Worm (Caenorhabditis elegans) whole organism, young adult: ENCODE measurements around the gene C17E7.4.
A peak's percentile ranks its signal among the peaks of the same experiment; 100 is the strongest.

ENCODE experiments used
- B0035.1 ChIP-seq: sonication (generic microtip); optimal IDR thresholded peaks from 2 replicates; lab custom pipeline; 2016; ENCODE audit warnings: missing genetic modification characterization, mild to moderate bottlenecking, missing compliant biosample characterization, missing genotype, missing genetic modification reagents
- D2030.7 ChIP-seq: fragments of 200-800 bp; sonication (Bioruptor generic); IDR thresholded peaks from 2 replicates; pipeline ENCODE4 v1.3.6; 2022; ENCODE audit warnings: missing genetic modification reagents, missing genetic modification characterization, missing compliant biosample characterization
- F33H1.4 ChIP-seq: fragments of 200-800 bp; sonication (Bioruptor generic); IDR thresholded peaks from 2 replicates; pipeline ENCODE4 v1.3.6; 2022; ENCODE audit warnings: missing genetic modification reagents, missing genetic modification characterization, missing compliant biosample characterization
- K11D2.4 ChIP-seq: fragments of 200-800 bp; sonication (Bioruptor generic); IDR thresholded peaks from 2 replicates; pipeline ENCODE4 v1.3.6; 2022; ENCODE audit warnings: missing genetic modification reagents, missing genetic modification characterization, missing compliant biosample characterization
- T07F8.4 ChIP-seq: sonication (generic microtip); optimal IDR thresholded peaks from 2 replicates; lab custom pipeline; 2016; ENCODE audit warnings: mild to moderate bottlenecking, missing genetic modification characterization, moderate library complexity, missing compliant biosample characterization
- T26A5.8 ChIP-seq: sonication (generic microtip); optimal IDR thresholded peaks from 2 replicates; lab custom pipeline; 2016; ENCODE audit warnings: missing genetic modification characterization, missing compliant biosample characterization
- Y56A3A.18 ChIP-seq: fragments of 200-800 bp; sonication (Bioruptor generic); IDR thresholded peaks from 2 replicates; pipeline ENCODE4 v1.3.6; 2022; ENCODE audit warnings: missing genetic modification reagents, missing genetic modification characterization, missing compliant biosample characterization
- bed-2 ChIP-seq: fragments of 200-800 bp; sonication (Bioruptor generic); IDR thresholded peaks from 2 replicates; pipeline ENCODE4 v1.3.6; 2022; ENCODE audit warnings: missing genetic modification reagents, missing genetic modification characterization, missing compliant biosample characterization
- ccch-3 ChIP-seq: fragments of 200-800 bp; sonication (Bioruptor generic); optimal IDR thresholded peaks from 2 replicates; lab custom pipeline; 2018; ENCODE audit warnings: mild to moderate bottlenecking, missing genetic modification characterization, missing compliant biosample characterization
- ceh-91 ChIP-seq: fragments of 200-800 bp; sonication (Bioruptor generic); IDR thresholded peaks from 2 replicates; pipeline ENCODE4 v1.3.6; 2022; ENCODE audit warnings: missing genetic modification reagents, missing genetic modification characterization, missing compliant biosample characterization
- dox-1 ChIP-seq: fragments of 200-800 bp; sonication (Bioruptor generic); IDR thresholded peaks from 2 replicates; pipeline ENCODE4 v1.3.6; 2022; ENCODE audit warnings: missing genetic modification reagents, missing genetic modification characterization, missing compliant biosample characterization
- dpl-1 ChIP-seq: fragments of 150-350 bp; optimal IDR thresholded peaks from 2 replicates; lab custom pipeline; 2014; ENCODE audit warnings: missing biosample characterization, missing genetic modification reagents, missing genetic modification characterization
- efl-1 ChIP-seq: fragments of 150-350 bp; optimal IDR thresholded peaks from 2 replicates; lab custom pipeline; 2014; ENCODE audit warnings: missing biosample characterization, missing genetic modification reagents, missing genetic modification characterization
- egl-18 ChIP-seq: fragments of 200-800 bp; sonication (Bioruptor generic); IDR thresholded peaks from 2 replicates; pipeline ENCODE4 v1.3.6; 2022; ENCODE audit warnings: missing genetic modification reagents, missing genetic modification characterization, missing compliant biosample characterization
- egrh-3 ChIP-seq: fragments of 200-800 bp; sonication (Bioruptor generic); IDR thresholded peaks from 2 replicates; pipeline ENCODE4 v1.3.6; 2022; ENCODE audit warnings: missing genetic modification reagents, missing genetic modification characterization, missing compliant biosample characterization
- ets-4 ChIP-seq: fragments of 200-800 bp; sonication (Bioruptor generic); optimal IDR thresholded peaks from 2 replicates; lab custom pipeline; 2018; ENCODE audit warnings: mild to moderate bottlenecking, missing genetic modification characterization, missing compliant biosample characterization
- hmg-1.2 ChIP-seq: fragments of 200-800 bp; sonication (Bioruptor generic); IDR thresholded peaks from 2 replicates; pipeline ENCODE4 v1.3.6; 2022; ENCODE audit warnings: missing genetic modification reagents, missing genetic modification characterization, missing compliant biosample characterization
- hmg-20 ChIP-seq: fragments of 200-800 bp; sonication (Bioruptor generic); IDR thresholded peaks from 2 replicates; pipeline ENCODE4 v1.3.6; 2022; ENCODE audit warnings: missing genetic modification reagents, missing genetic modification characterization, missing compliant biosample characterization
- hrde-1 ChIP-seq: sonication (generic microtip); optimal IDR thresholded peaks from 2 replicates; lab custom pipeline; 2016; ENCODE audit warnings: missing genetic modification characterization, mild to moderate bottlenecking, missing compliant biosample characterization, moderate library complexity, missing genotype, missing genetic modification reagents, borderline replicate concordance
- lin-35 ChIP-seq, 3 experiments: fragments of 150-350 bp in 2 of 3; sonication (generic microtip) in 1 of 3; optimal IDR thresholded peaks; 2 replicates each; lab custom pipeline; 2014 to 2018; ENCODE audit warnings: missing biosample characterization in 3 of 3, missing genetic modification characterization in 3 of 3, missing genetic modification reagents in 3 of 3
- lin-40 ChIP-seq: sonication (generic microtip); optimal IDR thresholded peaks from 2 replicates; lab custom pipeline; 2016; ENCODE audit warnings: missing genetic modification characterization, mild to moderate bottlenecking, missing compliant biosample characterization, missing genotype, missing genetic modification reagents
- lsl-1 ChIP-seq: fragments of 200-800 bp; sonication (Bioruptor generic); optimal IDR thresholded peaks from 2 replicates; lab custom pipeline; 2018; ENCODE audit warnings: mild to moderate bottlenecking, missing genetic modification characterization, moderate library complexity, missing compliant biosample characterization
- madf-10 ChIP-seq: sonication (generic microtip); optimal IDR thresholded peaks from 2 replicates; lab custom pipeline; 2016; ENCODE audit warnings: mild to moderate bottlenecking, missing genetic modification characterization, missing compliant biosample characterization
- madf-6 ChIP-seq: fragments of 200-800 bp; sonication (Bioruptor generic); IDR thresholded peaks from 2 replicates; pipeline ENCODE4 v1.3.6; 2022; ENCODE audit warnings: missing genetic modification reagents, missing genetic modification characterization, missing compliant biosample characterization
- madf-8 ChIP-seq: fragments of 200-800 bp; sonication (Bioruptor generic); conservative IDR thresholded peaks from 2 replicates; pipeline ENCODE4 v1.3.6; 2022; ENCODE audit warnings: missing genetic modification reagents, missing genetic modification characterization, missing compliant biosample characterization
- mcd-1 ChIP-seq: fragments of 200-800 bp; sonication (Bioruptor generic); IDR thresholded peaks from 2 replicates; pipeline ENCODE4 v1.3.6; 2022; ENCODE audit warnings: missing genetic modification reagents, missing genetic modification characterization, missing compliant biosample characterization
- mes-4 ChIP-seq: sonication (generic microtip); optimal IDR thresholded peaks from 2 replicates; lab custom pipeline; 2016; ENCODE audit warnings: missing genotype, missing genetic modification characterization, missing compliant biosample characterization
- nfya-1 ChIP-seq: sonication (generic microtip); optimal IDR thresholded peaks from 2 replicates; lab custom pipeline; 2017; ENCODE audit warnings: antibody characterized with exemption, missing compliant biosample characterization, missing genetic modification characterization, borderline replicate concordance; ENCODE audit not compliant: insufficient read depth
- nhr-179 ChIP-seq: sonication (generic microtip); optimal IDR thresholded peaks from 2 replicates; lab custom pipeline; 2016; ENCODE audit warnings: mild to moderate bottlenecking, missing genetic modification characterization, missing compliant biosample characterization
- nhr-80 ChIP-seq: sonication (generic microtip); optimal IDR thresholded peaks from 2 replicates; lab custom pipeline; 2016; ENCODE audit warnings: missing genetic modification characterization, missing compliant biosample characterization
- nhr-90 ChIP-seq: sonication (generic microtip); optimal IDR thresholded peaks from 2 replicates; lab custom pipeline; 2016; ENCODE audit warnings: missing genotype, mild to moderate bottlenecking, missing genetic modification characterization, missing compliant biosample characterization
- rcor-1 ChIP-seq: fragments of 200-800 bp; sonication (Bioruptor generic); IDR thresholded peaks from 2 replicates; pipeline ENCODE4 v1.3.6; 2022; ENCODE audit warnings: missing genetic modification reagents, missing genetic modification characterization, missing compliant biosample characterization
- sea-2 ChIP-seq: fragments of 200-800 bp; sonication (Bioruptor generic); IDR thresholded peaks from 2 replicates; pipeline ENCODE4 v1.3.6; 2022; ENCODE audit warnings: missing genetic modification characterization, missing compliant biosample characterization
- snpc-3.4 ChIP-seq: sonication (generic microtip); optimal IDR thresholded peaks from 2 replicates; lab custom pipeline; 2017; ENCODE audit warnings: missing genetic modification characterization, mild to moderate bottlenecking, missing compliant biosample characterization, antibody characterized with exemption, moderate library complexity, missing genotype, missing genetic modification reagents
- sptf-2 ChIP-seq: fragments of 200-800 bp; sonication (Bioruptor generic); optimal IDR thresholded peaks from 2 replicates; lab custom pipeline; 2018; ENCODE audit warnings: mild to moderate bottlenecking, missing genetic modification characterization, missing compliant biosample characterization
- tbx-9 ChIP-seq: sonication (generic microtip); optimal IDR thresholded peaks from 2 replicates; lab custom pipeline; 2016; ENCODE audit warnings: borderline replicate concordance, missing genetic modification characterization, inconsistent platforms, missing compliant biosample characterization
- tlf-1 ChIP-seq: fragments of 200-800 bp; sonication (Bioruptor generic); optimal IDR thresholded peaks from 2 replicates; lab custom pipeline; 2018; ENCODE audit warnings: mild to moderate bottlenecking, missing genetic modification characterization, missing compliant biosample characterization
- unc-130 ChIP-seq: sonication (generic microtip); optimal IDR thresholded peaks from 2 replicates; lab custom pipeline; 2016; ENCODE audit warnings: missing genetic modification reagents, missing genetic modification characterization, missing compliant biosample characterization
- unc-62 ChIP-seq: fragments of 150-350 bp; optimal IDR thresholded peaks from 2 replicates; lab custom pipeline; 2014; ENCODE audit warnings: missing biosample characterization, missing genetic modification reagents, missing genetic modification characterization
- xnd-1 ChIP-seq: sonication (generic microtip); optimal IDR thresholded peaks from 2 replicates; lab custom pipeline; 2016; ENCODE audit warnings: missing genotype, missing genetic modification reagents, missing genetic modification characterization, missing compliant biosample characterization
- zim-3 ChIP-seq: sonication (generic microtip); optimal IDR thresholded peaks from 2 replicates; lab custom pipeline; 2017; ENCODE audit warnings: mild to moderate bottlenecking, missing genetic modification characterization, moderate library complexity, missing compliant biosample characterization
- ztf-28 ChIP-seq: fragments of 200-800 bp; sonication (Bioruptor generic); IDR thresholded peaks from 2 replicates; pipeline ENCODE4 v1.3.6; 2022; ENCODE audit warnings: missing genetic modification reagents, missing genetic modification characterization, missing compliant biosample characterization

Gene C17E7.4

ce11 chrV:3892361-3892904, at the start of gene C17E7.4:
C17E7.4 (plus strand) TSS chrV:3892854.
- TF ChIP-seq madf-8: peak; percentile 72
- TF ChIP-seq B0035.1 (tag; lab: Kevin White, UChicago): no peak
- peak; percentile 44; the same call in 1 of the 2 replicates for TF ChIP-seq ceh-91 (GFP tag; lab: Robert Waterston, UW)
- TF ChIP-seq Y56A3A.18 (GFP tag; lab: Robert Waterston, UW): no peak
- peak; percentile 89 for TF ChIP-seq efl-1 (GFP tag; lab: Kevin White, UChicago)
- TF ChIP-seq D2030.7 (GFP tag; lab: Robert Waterston, UW): peak; percentile 47; the same call in 1 of the 2 replicates
- no peak for TF ChIP-seq sea-2
- peak; percentile 16 for TF ChIP-seq snpc-3.4 (tag; lab: Kevin White, UChicago)
- TF ChIP-seq unc-130 (GFP tag; lab: Kevin White, UChicago): no peak
- peak; percentile 69 for TF ChIP-seq dpl-1 (GFP tag; lab: Kevin White, UChicago)
- TF ChIP-seq T26A5.8 (tag; lab: Kevin White, UChicago): no peak
- peak; percentile 62; the same call in 1 of the 2 replicates for TF ChIP-seq dox-1 (GFP tag; lab: Robert Waterston, UW)
- TF ChIP-seq madf-6 (GFP tag; lab: Robert Waterston, UW): peak; percentile 88
- TF ChIP-seq hrde-1 (tag; lab: Kevin White, UChicago): no peak
- TF ChIP-seq xnd-1 (tag; lab: Kevin White, UChicago): peak; percentile 48
- no peak for TF ChIP-seq rcor-1 (GFP tag; lab: Robert Waterston, UW)
- TF ChIP-seq egl-18 (GFP tag; lab: Robert Waterston, UW): no peak
- TF ChIP-seq hmg-1.2 (GFP tag; lab: Robert Waterston, UW): peak; percentile 54; the same call in 1 of the 2 replicates
- peak; percentile 70 for TF ChIP-seq egrh-3 (GFP tag; lab: Robert Waterston, UW)
- peak; percentile 9 for TF ChIP-seq lsl-1 (GFP tag; lab: Kevin White, UChicago)
- TF ChIP-seq lin-40: no peak

ce11 chrV:3843926-3844325, 48.7 kb upstream of the C17E7.4 start, which contains the start of gene ugt-32:
ugt-32 (minus strand) TSS chrV:3844007.
- no peak for TF ChIP-seq zim-3
- TF ChIP-seq nhr-80 (tag; lab: Kevin White, UChicago): peak; percentile 22

- no peak for TF ChIP-seq nhr-90 (tag; lab: Kevin White, UChicago)
- no peak for TF ChIP-seq mcd-1 (GFP tag; lab: Robert Waterston, UW)
- no peak for TF ChIP-seq unc-62 (GFP tag; lab: Kevin White, UChicago)
- TF ChIP-seq dox-1 (GFP tag; lab: Robert Waterston, UW): no peak
- no peak for TF ChIP-seq mes-4
- no peak for TF ChIP-seq hmg-20 (GFP tag; lab: Robert Waterston, UW)
- no peak for TF ChIP-seq nhr-179 (tag; lab: Kevin White, UChicago)
- no peak for TF ChIP-seq F33H1.4 (GFP tag; lab: Robert Waterston, UW)
- no peak for TF ChIP-seq zim-3
These were observed 45.4 kb upstream of the C17E7.4 start, which contains the start of gene nhr-185 for ce11 chrV:3847268-3847667. nhr-185 (minus strand) TSS chrV:3847368.

ce11 chrV:3851760-3852159, 40.9 kb upstream of the C17E7.4 start:
- TF ChIP-seq madf-10 (tag; lab: Kevin White, UChicago) (no peak), nhr-80 (tag; lab: Kevin White, UChicago) (peak; percentile 64)

- TF ChIP-seq lin-35 (GFP tag; optimal IDR thresholded peaks at IDR 0.05; lab: Kevin White, UChicago) (no peak), tbx-9 (no peak), madf-6 (GFP tag; lab: Robert Waterston, UW) (no peak), nfya-1 (tag; lab: Kevin White, UChicago) (no peak), T07F8.4 (tag; lab: Kevin White, UChicago) (no peak), ccch-3 (GFP tag; lab: Kevin White, UChicago) (no peak), bed-2 (no peak), sptf-2 (GFP tag; lab: Kevin White, UChicago) (no peak), unc-130 (GFP tag; lab: Kevin White, UChicago) (no peak), tlf-1 (no peak), egrh-3 (GFP tag; lab: Robert Waterston, UW) (no peak), K11D2.4 (GFP tag; lab: Robert Waterston, UW) (no peak), ztf-28 (GFP tag; lab: Robert Waterston, UW) (no peak), egl-18 (GFP tag; lab: Robert Waterston, UW) (no peak), ets-4 (GFP tag; lab: Kevin White, UChicago) (no peak)
These were observed 37.8 kb upstream of the C17E7.4 start, which contains the start of gene nhr-186 for ce11 chrV:3854847-3855246. nhr-186 (minus strand) TSS chrV:3854947.
